In the genomic region with DNA sequence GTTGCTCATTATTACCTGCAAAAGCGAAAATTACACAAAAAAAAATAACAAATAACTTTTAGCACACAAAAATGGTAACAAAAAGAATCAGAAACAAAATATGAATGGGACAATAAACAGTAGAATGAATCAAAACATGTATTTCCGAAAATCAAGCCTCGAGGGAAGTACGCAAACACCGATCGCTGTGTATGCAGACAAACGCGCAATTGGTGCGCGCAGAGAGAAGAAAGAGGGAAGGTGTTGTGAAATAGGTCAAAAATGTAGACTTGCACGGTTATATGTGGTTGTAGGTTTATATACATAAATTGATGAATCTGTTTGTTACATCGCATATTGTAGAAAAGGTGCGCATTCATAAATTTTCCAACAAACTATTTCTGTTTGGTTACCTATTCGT, we compare ENCODE assay signal across 2 worm cellular contexts.
TF ChIP-seq lines count a peak whose summit lies in the region.

A gene (minus strand): TSS at position 23 of the 400 bp plus-strand sequence.

TF ChIP-seq in whole organism, L1 larva, 84 proteins besides CTCF, POLR2A, EP300 and RAD21 (continued from another document):
- TF ChIP-seq efl-3 (GFP tag; optimal IDR thresholded peaks at IDR 0.05; lab: Kevin White, UChicago) (no peak), swsn-7 (tag; optimal IDR thresholded peaks at IDR 0.05; lab: Kevin White, UChicago) (peak; percentile 70), fos-1 (tag; optimal IDR thresholded peaks at IDR 0.05; lab: Kevin White, UChicago) (peak; percentile 18), C16A3.4 (tag; optimal IDR thresholded peaks at IDR 0.05; lab: Kevin White, UChicago) (peak; percentile 70), nhr-84 (tag; optimal IDR thresholded peaks at IDR 0.05; lab: Kevin White, UChicago) (no peak), hpl-2 (GFP tag; optimal IDR thresholded peaks at IDR 0.05; lab: Kevin White, UChicago) (no peak), sox-4 (tag; optimal IDR thresholded peaks at IDR 0.05; lab: Kevin White, UChicago) (no peak), tbx-2 (tag; optimal IDR thresholded peaks at IDR 0.05; lab: Kevin White, UChicago) (peak; percentile 9), ceh-90 (tag; optimal IDR thresholded peaks at IDR 0.05; lab: Kevin White, UChicago) (no peak), lir-3 (tag; optimal IDR thresholded peaks at IDR 0.05; lab: Kevin White, UChicago; ENCODE audit: poor library complexity) (peak; percentile 15), unc-130 (tag; optimal IDR thresholded peaks at IDR 0.05; lab: Kevin White, UChicago) (peak; percentile 52), pqm-1 (tag; optimal IDR thresholded peaks at IDR 0.05; lab: Kevin White, UChicago) (no peak), nhr-19 (GFP tag; conservative IDR thresholded peaks at IDR 0.05; lab: Robert Waterston, UW) (peak; percentile 55), xbp-1 (tag; optimal IDR thresholded peaks at IDR 0.05; lab: Kevin White, UChicago) (peak; percentile 52), snu-23 (GFP tag; optimal IDR thresholded peaks at IDR 0.05; lab: Kevin White, UChicago) (peak; percentile 80), F16B12.6 (tag; optimal IDR thresholded peaks at IDR 0.05; lab: Kevin White, UChicago) (peak; percentile 97), hlh-17 (GFP tag; optimal IDR thresholded peaks at IDR 0.05; lab: Kevin White, UChicago; ENCODE audit: borderline replicate concordance) (no peak), ceh-82 (tag; optimal IDR thresholded peaks at IDR 0.05; lab: Kevin White, UChicago) (peak; percentile 48 to 85 (median 53)), isw-1 (GFP tag; IDR thresholded peaks at IDR 0.05; lab: Robert Waterston, UW) (peak; percentile 21; the same call in 1 of the 2 replicates), blmp-1 (tag; optimal IDR thresholded peaks at IDR 0.05; lab: Kevin White, UChicago) (peak; percentile 79), fkh-8 (tag; optimal IDR thresholded peaks at IDR 0.05; lab: Kevin White, UChicago) (peak; percentile 12), nhr-71 (tag; optimal IDR thresholded peaks at IDR 0.05; lab: Kevin White, UChicago) (peak; percentile 70), ama-1 (optimal IDR thresholded peaks at IDR 0.05; lab: Kevin White, UChicago) (no peak), nhr-85 (tag; lab: Kevin White, UChicago) (peak; percentile 61), irx-1 (tag; optimal IDR thresholded peaks at IDR 0.05; lab: Kevin White, UChicago) (peak; percentile 29), elt-3 (tag; optimal IDR thresholded peaks at IDR 0.05; lab: Kevin White, UChicago) (peak in 2 of 6 experiments; percentile 39 to 41), lsy-2 (tag; optimal IDR thresholded peaks at IDR 0.05; lab: Kevin White, UChicago) (peak; percentile 47 to 74), zip-4 (GFP tag; optimal IDR thresholded peaks at IDR 0.05; lab: Kevin White, UChicago) (peak; percentile 73), mep-1 (tag; optimal IDR thresholded peaks at IDR 0.05; lab: Kevin White, UChicago) (peak; percentile 90), sup-37 (GFP tag; optimal IDR thresholded peaks at IDR 0.05; lab: Kevin White, UChicago) (no peak), nhr-77 (tag; optimal IDR thresholded peaks at IDR 0.05; lab: Kevin White, UChicago) (peak; percentile 37), hlh-4 (tag; optimal IDR thresholded peaks at IDR 0.05; lab: Kevin White, UChicago) (no peak), lin-39 (tag; optimal IDR thresholded peaks at IDR 0.05; lab: Kevin White, UChicago) (no peak), ceh-8 (GFP tag; optimal IDR thresholded peaks at IDR 0.05; lab: Kevin White, UChicago) (no peak)

TF ChIP-seq in whole organism, L3 larva, 47 proteins besides CTCF, POLR2A, EP300 and RAD21 (continued from another document):
- TF ChIP-seq pqm-1 (tag; optimal IDR thresholded peaks at IDR 0.05; lab: Kevin White, UChicago): peak; percentile 6
- no peak for TF ChIP-seq unc-62 (GFP tag; optimal IDR thresholded peaks at IDR 0.05; lab: Kevin White, UChicago)
- TF ChIP-seq elt-1 (tag; optimal IDR thresholded peaks at IDR 0.05; lab: Kevin White, UChicago): no peak
- TF ChIP-seq mml-1 (tag; optimal IDR thresholded peaks at IDR 0.05; lab: Kevin White, UChicago): no peak
- no peak for TF ChIP-seq egl-27 (tag; optimal IDR thresholded peaks at IDR 0.05; lab: Kevin White, UChicago)
- TF ChIP-seq nhr-77 (tag; optimal IDR thresholded peaks at IDR 0.05; lab: Kevin White, UChicago): no peak
- TF ChIP-seq skn-1 (tag; optimal IDR thresholded peaks at IDR 0.05; lab: Kevin White, UChicago): peak; percentile 35
- peak; percentile 43 for TF ChIP-seq sea-2 (GFP tag; optimal IDR thresholded peaks at IDR 0.05; lab: Kevin White, UChicago)
- TF ChIP-seq ztf-11 (tag; optimal IDR thresholded peaks at IDR 0.05; lab: Kevin White, UChicago): no peak
- no peak for TF ChIP-seq ceh-82 (tag; optimal IDR thresholded peaks at IDR 0.05; lab: Kevin White, UChicago)
- TF ChIP-seq lin-15B (tag; optimal IDR thresholded peaks at IDR 0.05; lab: Kevin White, UChicago): peak; percentile 44
- TF ChIP-seq nhr-28 (tag; optimal IDR thresholded peaks at IDR 0.05; lab: Kevin White, UChicago): no peak
- TF ChIP-seq R02D3.7 (tag; optimal IDR thresholded peaks at IDR 0.05; lab: Kevin White, UChicago): peak; percentile 13
- no peak for TF ChIP-seq lsy-12 (tag; optimal IDR thresholded peaks at IDR 0.05; lab: Kevin White, UChicago)
- TF ChIP-seq nhr-43 (tag; optimal IDR thresholded peaks at IDR 0.05; lab: Kevin White, UChicago; ENCODE audit: poor library complexity, severe bottlenecking): no peak
- TF ChIP-seq jun-1 (tag; optimal IDR thresholded peaks at IDR 0.05; lab: Kevin White, UChicago): peak; percentile 29
- peak; percentile 47 for TF ChIP-seq elt-2 (tag; optimal IDR thresholded peaks at IDR 0.05; lab: Kevin White, UChicago)
- peak; percentile 78 for TF ChIP-seq pha-4 (tag; optimal IDR thresholded peaks at IDR 0.05; lab: Kevin White, UChicago)
- peak; percentile 85 for TF ChIP-seq nhr-23 (tag; optimal IDR thresholded peaks at IDR 0.05; lab: Kevin White, UChicago)
- peak; percentile 72 for TF ChIP-seq hmg-11 (tag; optimal IDR thresholded peaks at IDR 0.05; lab: Kevin White, UChicago)
- TF ChIP-seq nhr-25 (tag; optimal IDR thresholded peaks at IDR 0.05; lab: Kevin White, UChicago): peak; percentile 89
- peak; percentile 80 for TF ChIP-seq nfya-1 (tag; optimal IDR thresholded peaks at IDR 0.05; lab: Kevin White, UChicago; ENCODE audit: insufficient read depth)
- TF ChIP-seq unc-39 (tag; optimal IDR thresholded peaks at IDR 0.05; lab: Kevin White, UChicago): no peak
- TF ChIP-seq ztf-4 (tag; optimal IDR thresholded peaks at IDR 0.05; lab: Kevin White, UChicago): no peak
- TF ChIP-seq tbx-2 (tag; optimal IDR thresholded peaks at IDR 0.05; lab: Kevin White, UChicago): no peak
- no peak for TF ChIP-seq ZK546.5 (tag; optimal IDR thresholded peaks at IDR 0.05; lab: Kevin White, UChicago)
- no peak for TF ChIP-seq ceh-28 (tag; optimal IDR thresholded peaks at IDR 0.05; lab: Kevin White, UChicago)
- TF ChIP-seq eor-1 (tag; optimal IDR thresholded peaks at IDR 0.05; lab: Kevin White, UChicago): no peak
